Worm (Caenorhabditis elegans): ENCODE data around the gene F35C5.3.

Gene F35C5.3

ce11 chrII:12928241-12928640, 39.7 kb downstream of the F35C5.3 start, which contains the start of gene F58G1.3:
TSS of gene F58G1.3 (minus strand) at chrII:12928341.
- TF ChIP-seq lin-13 (GFP tag; optimal IDR thresholded peaks at IDR 0.05) (no peak), lin-39 (tag; optimal IDR thresholded peaks at IDR 0.05) (no peak), nhr-47 (tag; optimal IDR thresholded peaks at IDR 0.05) (no peak), efl-1 (optimal IDR thresholded peaks at IDR 0.05) (no peak), efl-1 (GFP tag; optimal IDR thresholded peaks at IDR 0.05 in 1 of 2) (no peak), fos-1 (tag; optimal IDR thresholded peaks at IDR 0.05) (no peak), lin-35 (GFP tag; optimal IDR thresholded peaks at IDR 0.05) (no peak), C04F5.9 (tag; optimal IDR thresholded peaks at IDR 0.05) (no peak), unc-30 (tag; optimal IDR thresholded peaks at IDR 0.05) (no peak), blmp-1 (tag; optimal IDR thresholded peaks at IDR 0.05) (no peak), snpc-4 (tag; optimal IDR thresholded peaks at IDR 0.05) (no peak), ztf-11 (tag; optimal IDR thresholded peaks at IDR 0.05) (no peak)

- TF ChIP-seq efl-1 (optimal IDR thresholded peaks at IDR 0.05) (no peak), efl-1 (GFP tag; optimal IDR thresholded peaks at IDR 0.05 in 1 of 2) (peak in 1 of 2 experiments; percentile 49), isw-1 (GFP tag; IDR thresholded peaks at IDR 0.05) (no peak)
Observed at ce11 chrII:12930138-12930537, 41.6 kb downstream of the F35C5.3 start.

- peak; percentile 46 for TF ChIP-seq xbp-1 (tag; optimal IDR thresholded peaks at IDR 0.05)
- no peak for TF ChIP-seq efl-1 (optimal IDR thresholded peaks at IDR 0.05)
- TF ChIP-seq efl-1 (GFP tag; optimal IDR thresholded peaks at IDR 0.05 in 1 of 2), result peak in 1 of 2 experiments; percentile 56
- peak; percentile 3 for TF ChIP-seq pqm-1 (tag; optimal IDR thresholded peaks at IDR 0.05)
- peak; percentile 69 for TF ChIP-seq elt-2 (tag; optimal IDR thresholded peaks at IDR 0.05)
- no peak for TF ChIP-seq mef-2 (tag; optimal IDR thresholded peaks at IDR 0.05)
- no peak for TF ChIP-seq fkh-8 (tag; optimal IDR thresholded peaks at IDR 0.05)
- peak in 1 of 2 experiments; percentile 24 for TF ChIP-seq lin-35 (GFP tag; optimal IDR thresholded peaks at IDR 0.05)
- TF ChIP-seq blmp-1 (tag; optimal IDR thresholded peaks at IDR 0.05), result no peak
- TF ChIP-seq nhr-237 (tag; optimal IDR thresholded peaks at IDR 0.05), result no peak
- TF ChIP-seq lin-13 (GFP tag; optimal IDR thresholded peaks at IDR 0.05), result no peak
- TF ChIP-seq ceh-82 (tag; optimal IDR thresholded peaks at IDR 0.05), result no peak
- no peak for TF ChIP-seq ets-5 (GFP tag; IDR thresholded peaks at IDR 0.05)
Observed at ce11 chrII:12931456-12931923, 42.9 kb downstream of the F35C5.3 start, which contains the start of gene dct-18. TSS of gene dct-18 (plus strand) at chrII:12931873.

ce11 chrII:12935259-12935658, 46.7 kb downstream of the F35C5.3 start, which contains the start of gene lips-9:
TSS of gene lips-9 (minus strand) at chrII:12935359.
- TF ChIP-seq fkh-10 (GFP tag; optimal IDR thresholded peaks at IDR 0.05), result no peak
- no peak for TF ChIP-seq fkh-4 (tag; optimal IDR thresholded peaks at IDR 0.05; ENCODE audit: borderline replicate concordance)
- TF ChIP-seq isw-1 (GFP tag; IDR thresholded peaks at IDR 0.05), result no peak
- no peak for TF ChIP-seq ceh-82 (tag; optimal IDR thresholded peaks at IDR 0.05)
- no peak for TF ChIP-seq pag-3 (tag; optimal IDR thresholded peaks at IDR 0.05; ENCODE audit: borderline replicate concordance, insufficient read depth)
- TF ChIP-seq nhr-77 (tag; optimal IDR thresholded peaks at IDR 0.05), result no peak

- TF ChIP-seq nhr-12 (tag; optimal IDR thresholded peaks at IDR 0.05) (no peak), ces-1 (GFP tag; optimal IDR thresholded peaks at IDR 0.05) (no peak), lin-14 (GFP tag; optimal IDR thresholded peaks at IDR 0.05) (peak; percentile 49), blmp-1 (tag; optimal IDR thresholded peaks at IDR 0.05) (peak; percentile 55), lir-3 (tag; optimal IDR thresholded peaks at IDR 0.05; ENCODE audit: poor library complexity) (no peak), hpl-2 (GFP tag; optimal IDR thresholded peaks at IDR 0.05) (no peak), elt-3 (tag; optimal IDR thresholded peaks at IDR 0.05) (peak in 1 of 6 experiments; percentile 31), mef-2 (tag; optimal IDR thresholded peaks at IDR 0.05) (no peak), snpc-4 (tag; optimal IDR thresholded peaks at IDR 0.05) (peak; percentile 9), ama-1 (optimal IDR thresholded peaks at IDR 0.05) (no peak), nhr-85 (tag) (no peak), lin-35 (GFP tag; optimal IDR thresholded peaks at IDR 0.05) (peak in 1 of 2 experiments; percentile 15), ztf-4 (tag; optimal IDR thresholded peaks at IDR 0.05) (no peak)
Observed at ce11 chrII:12939161-12939560, 50.6 kb downstream of the F35C5.3 start.
